Fruit fly (Drosophila melanogaster) whole organism, embryonic: ENCODE measurements around the gene CG45049.
A peak's percentile ranks its signal among the peaks of the same experiment; 100 is the strongest.

ENCODE experiments used
- Atf6 ChIP-seq: fragments of 200-800 bp; sonication (Bioruptor generic); IDR thresholded peaks from 2 replicates; pipeline ENCODE4 v1.3.6; 2022; ENCODE audit warnings: missing biosample characterization, missing genetic modification characterization
- Bdp1 ChIP-seq: fragments of 200-800 bp; sonication (Bioruptor generic); optimal IDR thresholded peaks from 3 replicates; lab custom pipeline; 2016; ENCODE audit warnings: missing biosample characterization, missing genetic modification characterization
- Blimp-1 ChIP-seq: fragments of 200-800 bp; sonication (Bioruptor generic); optimal IDR thresholded peaks from 3 replicates; lab custom pipeline; 2018; ENCODE audit warnings: missing biosample characterization, missing genetic modification characterization, mild to moderate bottlenecking, moderate library complexity, missing genetic modification reagents
- CG10267 ChIP-seq: fragments of 200-800 bp; sonication (Bioruptor generic); optimal IDR thresholded peaks from 2 replicates; lab custom pipeline; 2018; ENCODE audit warnings: missing biosample characterization, mild to moderate bottlenecking, missing genetic modification characterization, moderate library complexity
- CG10274 ChIP-seq: fragments of 200-800 bp; sonication (Bioruptor generic); optimal IDR thresholded peaks from 3 replicates; lab custom pipeline; 2017; ENCODE audit warnings: missing biosample characterization, mild to moderate bottlenecking, missing genetic modification characterization
- CG12659 ChIP-seq: fragments of 200-800 bp; sonication (Bioruptor generic); optimal IDR thresholded peaks from 3 replicates; lab custom pipeline; 2017; ENCODE audit warnings: mild to moderate bottlenecking, missing biosample characterization, missing genetic modification reagents, missing genetic modification characterization
- CG12769 ChIP-seq: fragments of 200-800 bp; sonication (Bioruptor generic); optimal IDR thresholded peaks from 2 replicates; lab custom pipeline; 2019; ENCODE audit warnings: missing biosample characterization, mild to moderate bottlenecking, missing genetic modification characterization, moderate library complexity
- CG14710 ChIP-seq: fragments of 200-800 bp; sonication (Bioruptor generic); optimal IDR thresholded peaks from 3 replicates; lab custom pipeline; 2019; ENCODE audit warnings: missing biosample characterization, mild to moderate bottlenecking, missing genetic modification characterization, moderate library complexity
- CG14860 ChIP-seq: fragments of 200-800 bp; sonication (Bioruptor generic); IDR thresholded peaks from 3 replicates; pipeline ENCODE4 v1.3.6; 2022; ENCODE audit warnings: missing biosample characterization, missing genetic modification characterization; ENCODE audit not compliant: partially characterized antibody
- CG15514 ChIP-seq: fragments of 200-800 bp; sonication (Bioruptor generic); optimal IDR thresholded peaks from 3 replicates; lab custom pipeline; 2017; ENCODE audit warnings: missing biosample characterization, missing genetic modification characterization, mild to moderate bottlenecking, moderate library complexity, missing genetic modification reagents
- CG17568 ChIP-seq: fragments of 200-800 bp; sonication (Bioruptor generic); optimal IDR thresholded peaks from 2 replicates; lab custom pipeline; 2018; ENCODE audit warnings: missing biosample characterization, mild to moderate bottlenecking, missing genetic modification characterization, moderate library complexity
- CG17829 ChIP-seq: fragments of 200-800 bp; optimal IDR thresholded peaks from 2 replicates; lab custom pipeline; 2019; ENCODE audit warnings: missing biosample characterization, mild to moderate bottlenecking, missing genetic modification characterization, moderate library complexity
- CG2129 ChIP-seq: fragments of 200-800 bp; sonication (Bioruptor generic); IDR thresholded peaks from 2 replicates; pipeline ENCODE4 v1.3.6; 2022; ENCODE audit warnings: missing biosample characterization, missing genetic modification characterization; ENCODE audit not compliant: partially characterized antibody
- CG34224 ChIP-seq: fragments of 200-800 bp; sonication (Bioruptor generic); IDR thresholded peaks from 3 replicates; pipeline ENCODE4 v1.3.6; 2022; ENCODE audit warnings: missing biosample characterization, missing genetic modification characterization; ENCODE audit not compliant: partially characterized antibody
- CG6854 ChIP-seq: fragments of 200-800 bp; sonication (Bioruptor generic); optimal IDR thresholded peaks from 3 replicates; lab custom pipeline; 2017; ENCODE audit warnings: missing biosample characterization, mild to moderate bottlenecking, missing genetic modification characterization
- Doc2 ChIP-seq: fragments of 200-800 bp; sonication (Bioruptor generic); IDR thresholded peaks from 2 replicates; pipeline ENCODE4 v1.3.6; 2022; ENCODE audit warnings: missing biosample characterization, missing genetic modification characterization
- Doc3 ChIP-seq: fragments of 200-800 bp; sonication (Bioruptor generic); IDR thresholded peaks from 3 replicates; pipeline ENCODE4 v1.3.6; 2022; ENCODE audit warnings: missing biosample characterization, missing genetic modification characterization; ENCODE audit not compliant: partially characterized antibody
- E2f2 ChIP-seq: fragments of 200-800 bp; sonication (Bioruptor generic); IDR thresholded peaks from 2 replicates; pipeline ENCODE4 v1.3.6; 2022; ENCODE audit warnings: missing biosample characterization, missing genetic modification characterization
- Eip74EF ChIP-seq, 2 experiments: fragments of 200-800 bp in 1 of 2; fragments of >200 bp in 1 of 2; sonication (Bioruptor generic) in 1 of 2; optimal IDR thresholded peaks; 2 replicates each; lab custom pipeline; 2017 to 2019; ENCODE audit warnings: missing biosample characterization in 2 of 2, missing genetic modification characterization in 2 of 2, mild to moderate bottlenecking in 1 of 2, moderate library complexity in 1 of 2
- Fer1 ChIP-seq: fragments of 200-800 bp; sonication (Bioruptor generic); optimal IDR thresholded peaks from 2 replicates; lab custom pipeline; 2017; ENCODE audit warnings: missing biosample characterization, mild to moderate bottlenecking, missing genetic modification characterization
- Hey ChIP-seq: fragments of 200-800 bp; sonication (Bioruptor generic); optimal IDR thresholded peaks from 3 replicates; lab custom pipeline; 2018; ENCODE audit warnings: missing biosample characterization, mild to moderate bottlenecking, missing genetic modification characterization
- HmgZ ChIP-seq: fragments of 200-800 bp; sonication (Bioruptor generic); optimal IDR thresholded peaks from 2 replicates; lab custom pipeline; 2018; ENCODE audit warnings: missing biosample characterization, mild to moderate bottlenecking, missing genetic modification characterization
- Hmx ChIP-seq: fragments of 200-800 bp; sonication (Bioruptor generic); optimal IDR thresholded peaks from 2 replicates; lab custom pipeline; 2016; ENCODE audit warnings: missing biosample characterization, missing genetic modification characterization
- Hr3 ChIP-seq: fragments of 200-800 bp; sonication (Bioruptor generic); optimal IDR thresholded peaks from 3 replicates; lab custom pipeline; 2016; ENCODE audit warnings: missing biosample characterization, missing genetic modification characterization
- MBD-R2 ChIP-seq: fragments of 200-800 bp; sonication (Bioruptor generic); IDR thresholded peaks from 2 replicates; pipeline ENCODE4 v1.3.6; 2022; ENCODE audit warnings: missing biosample characterization, missing genetic modification characterization
- NFAT ChIP-seq: fragments of 200-800 bp; sonication (Bioruptor generic); IDR thresholded peaks from 2 replicates; pipeline ENCODE4 v1.3.6; 2022; ENCODE audit warnings: missing biosample characterization, missing genetic modification characterization
- Optix ChIP-seq: fragments of 200-800 bp; sonication (Bioruptor generic); IDR thresholded peaks from 3 replicates; pipeline ENCODE4 v1.3.6; 2022; ENCODE audit warnings: missing biosample characterization, missing genetic modification characterization
- Poxn ChIP-seq: fragments of 200-800 bp; sonication (Bioruptor generic); IDR thresholded peaks from 2 replicates; pipeline ENCODE4 v1.3.6; 2022; ENCODE audit warnings: missing biosample characterization, missing genetic modification characterization
- Ssrp ChIP-seq: fragments of 200-800 bp; sonication (Bioruptor generic); optimal IDR thresholded peaks from 2 replicates; lab custom pipeline; 2018; ENCODE audit warnings: missing biosample characterization, mild to moderate bottlenecking, missing genetic modification characterization, moderate library complexity
- YL-1 ChIP-seq: fragments of 200-800 bp; sonication (Bioruptor generic); optimal IDR thresholded peaks from 3 replicates; lab custom pipeline; 2017; ENCODE audit warnings: missing biosample characterization, mild to moderate bottlenecking, missing genetic modification characterization
- abd-A ChIP-seq: fragments of 200-800 bp; sonication (Bioruptor generic); optimal IDR thresholded peaks from 3 replicates; lab custom pipeline; 2019; ENCODE audit warnings: missing biosample characterization, mild to moderate bottlenecking, missing genetic modification characterization, moderate library complexity
- ara ChIP-seq: fragments of 200-800 bp; sonication (Bioruptor generic); IDR thresholded peaks from 2 replicates; pipeline ENCODE4 v1.3.6; 2022; ENCODE audit warnings: missing biosample characterization, missing genetic modification characterization
- bcd ChIP-seq: fragments of 200-800 bp; sonication (Bioruptor generic); optimal IDR thresholded peaks from 2 replicates; lab custom pipeline; 2017; ENCODE audit warnings: missing biosample characterization, mild to moderate bottlenecking, missing genetic modification characterization
- bigmax ChIP-seq: fragments of 200-800 bp; sonication (Bioruptor generic); optimal IDR thresholded peaks from 2 replicates; lab custom pipeline; 2018; ENCODE audit warnings: missing biosample characterization, mild to moderate bottlenecking, missing genetic modification characterization
- crol ChIP-seq: fragments of 200-800 bp; sonication (Bioruptor generic); IDR thresholded peaks from 2 replicates; pipeline ENCODE4 v1.3.6; 2022; ENCODE audit warnings: missing biosample characterization, missing genetic modification characterization
- dm ChIP-seq: fragments of 200-800 bp; sonication (Bioruptor generic); optimal IDR thresholded peaks from 3 replicates; lab custom pipeline; 2016; ENCODE audit warnings: missing biosample characterization, missing genetic modification characterization
- eve ChIP-seq, 2 experiments: fragments of >200 bp; optimal IDR thresholded peaks; 2 replicates each; lab custom pipeline; 2017; ENCODE audit warnings: missing biosample characterization in 2 of 2, missing genetic modification characterization in 2 of 2
- gfzf ChIP-seq: fragments of 200-800 bp; sonication (Bioruptor generic); optimal IDR thresholded peaks from 2 replicates; lab custom pipeline; 2016; ENCODE audit warnings: missing biosample characterization, mild to moderate bottlenecking, missing genetic modification characterization, moderate library complexity
- grau ChIP-seq: fragments of 200-800 bp; optimal IDR thresholded peaks from 3 replicates; lab custom pipeline; 2019; ENCODE audit warnings: missing biosample characterization, mild to moderate bottlenecking, missing genetic modification characterization, moderate library complexity
- insv ChIP-seq, 2 experiments: fragments of 200-800 bp; sonication (Bioruptor generic); optimal IDR thresholded peaks; 3 replicates each; lab custom pipeline; 2016 to 2018; ENCODE audit warnings: missing biosample characterization in 2 of 2, missing genetic modification characterization in 2 of 2
- lbe ChIP-seq: fragments of 200-800 bp; sonication (Bioruptor generic); optimal IDR thresholded peaks from 2 replicates; lab custom pipeline; 2016; ENCODE audit warnings: missing biosample characterization, mild to moderate bottlenecking, missing genetic modification characterization
- mld ChIP-seq: fragments of 200-800 bp; sonication (Bioruptor generic); IDR thresholded peaks from 3 replicates; pipeline ENCODE4 v1.3.6; 2022; ENCODE audit warnings: missing biosample characterization, missing genetic modification characterization; ENCODE audit not compliant: partially characterized antibody
- pita ChIP-seq: fragments of 200-800 bp; sonication (Bioruptor generic); optimal IDR thresholded peaks from 2 replicates; lab custom pipeline; 2017; ENCODE audit warnings: missing biosample characterization, mild to moderate bottlenecking, missing genetic modification characterization
- salm ChIP-seq: fragments of 200-800 bp; sonication (Bioruptor generic); optimal IDR thresholded peaks from 2 replicates; lab custom pipeline; 2018; ENCODE audit warnings: missing biosample characterization, mild to moderate bottlenecking, missing genetic modification characterization
- shn ChIP-seq: fragments of 200-800 bp; sonication (Bioruptor generic); optimal IDR thresholded peaks from 3 replicates; lab custom pipeline; 2016; ENCODE audit warnings: missing biosample characterization, missing genetic modification characterization
- sob ChIP-seq: fragments of 200-800 bp; sonication (Bioruptor generic); IDR thresholded peaks from 2 replicates; pipeline ENCODE4 v1.3.6; 2022; ENCODE audit warnings: missing biosample characterization, missing genetic modification characterization
- stc ChIP-seq: fragments of 200-800 bp; sonication (Bioruptor generic); IDR thresholded peaks from 2 replicates; pipeline ENCODE4 v1.3.6; 2022; ENCODE audit warnings: missing biosample characterization, missing genetic modification characterization
- trem ChIP-seq: fragments of 200-800 bp; optimal IDR thresholded peaks from 3 replicates; lab custom pipeline; 2019; ENCODE audit warnings: missing biosample characterization, mild to moderate bottlenecking, missing genetic modification characterization, moderate library complexity
- zf30C ChIP-seq: fragments of 200-800 bp; sonication (Bioruptor generic); optimal IDR thresholded peaks from 3 replicates; lab custom pipeline; 2018; ENCODE audit warnings: missing biosample characterization, mild to moderate bottlenecking, missing genetic modification characterization
- zfh1 ChIP-seq: fragments of 200-800 bp; sonication (Bioruptor generic); IDR thresholded peaks from 3 replicates; pipeline ENCODE4 v1.3.6; 2022; ENCODE audit warnings: missing biosample characterization, missing genetic modification characterization

CG45049 gene

dm6 chr3R:22720808-22721306, 5.9 kb upstream of the CG45049 start, which contains the start of gene wge (continued):
- TF ChIP-seq dm (GFP tag; lab: Kevin White, UChicago) (no peak), Eip74EF (GFP tag; optimal IDR thresholded peaks at IDR 0.05; lab: Kevin White, UChicago) (no peak), shn (GFP tag; lab: Kevin White, UChicago) (no peak), CG17568 (no peak), ara (GFP tag; lab: Robert Waterston, UW) (no peak), abd-A (tag; lab: Kevin White, UChicago) (peak; percentile 31), grau (tag; lab: Kevin White, UChicago) (no peak), trem (tag; lab: Kevin White, UChicago) (peak; percentile 51), eve (GFP tag; optimal IDR thresholded peaks at IDR 0.05; lab: Kevin White, UChicago) (no peak), lbe (GFP tag; lab: Kevin White, UChicago) (peak; percentile 39), YL-1 (GFP tag; lab: Kevin White, UChicago) (peak; percentile 62), Bdp1 (GFP tag; lab: Kevin White, UChicago) (no peak), CG2129 (peak; percentile 36; the same call in 1 of the 2 replicates), Atf6 (GFP tag; lab: Robert Waterston, UW) (no peak), Hey (tag; lab: Kevin White, UChicago) (no peak), CG14860 (GFP tag; lab: Robert Waterston, UW) (peak; percentile 8; the same call in 1 of the 3 replicates), mld (peak; percentile 55; the same call in 1 of the 3 replicates), CG15514 (GFP tag; lab: Kevin White, UChicago) (peak; percentile 38), salm (tag; lab: Kevin White, UChicago) (no peak), CG12659 (GFP tag; lab: Kevin White, UChicago) (peak; percentile 30), Doc2 (no peak), CG14710 (tag; lab: Kevin White, UChicago) (peak; percentile 50), Hr3 (no peak), bcd (GFP tag; lab: Kevin White, UChicago) (no peak), Fer1 (GFP tag; lab: Kevin White, UChicago) (peak; percentile 16), bigmax (GFP tag; lab: Kevin White, UChicago) (no peak), CG10267 (tag; lab: Kevin White, UChicago) (peak; percentile 30), Optix (no peak), Ssrp (tag; lab: Kevin White, UChicago) (no peak), pita (GFP tag; lab: Kevin White, UChicago) (no peak), stc (no peak), CG6854 (no peak), Hmx (GFP tag; lab: Kevin White, UChicago) (no peak), CG12769 (tag; lab: Kevin White, UChicago) (no peak), NFAT (GFP tag; lab: Robert Waterston, UW) (no peak), insv (GFP tag; optimal IDR thresholded peaks at IDR 0.05; lab: Kevin White, UChicago) (no peak), Doc3 (peak; percentile 44; the same call in 2 of the 3 replicates), CG10274 (no peak), CG17829 (peak; percentile 25), Blimp-1 (GFP tag; lab: Kevin White, UChicago) (no peak), crol (GFP tag; lab: Robert Waterston, UW) (no peak), HmgZ (tag; lab: Kevin White, UChicago) (peak; percentile 22), zf30C (GFP tag; lab: Kevin White, UChicago) (no peak), zfh1 (GFP tag; lab: Robert Waterston, UW) (no peak), MBD-R2 (GFP tag; lab: Robert Waterston, UW) (0 out of 2 replicates have a peak, but pooled peaks have one; percentile 5), gfzf (GFP tag; lab: Kevin White, UChicago) (peak; percentile 75), E2f2 (GFP tag; lab: Robert Waterston, UW) (peak; percentile 96), CG34224 (GFP tag; lab: Robert Waterston, UW) (peak; percentile 71), sob (no peak), Poxn (GFP tag; lab: Robert Waterston, UW) (no peak)
